Fruit fly (Drosophila melanogaster): ENCODE data around the gene CG33282.

CG33282 gene

DNA sequence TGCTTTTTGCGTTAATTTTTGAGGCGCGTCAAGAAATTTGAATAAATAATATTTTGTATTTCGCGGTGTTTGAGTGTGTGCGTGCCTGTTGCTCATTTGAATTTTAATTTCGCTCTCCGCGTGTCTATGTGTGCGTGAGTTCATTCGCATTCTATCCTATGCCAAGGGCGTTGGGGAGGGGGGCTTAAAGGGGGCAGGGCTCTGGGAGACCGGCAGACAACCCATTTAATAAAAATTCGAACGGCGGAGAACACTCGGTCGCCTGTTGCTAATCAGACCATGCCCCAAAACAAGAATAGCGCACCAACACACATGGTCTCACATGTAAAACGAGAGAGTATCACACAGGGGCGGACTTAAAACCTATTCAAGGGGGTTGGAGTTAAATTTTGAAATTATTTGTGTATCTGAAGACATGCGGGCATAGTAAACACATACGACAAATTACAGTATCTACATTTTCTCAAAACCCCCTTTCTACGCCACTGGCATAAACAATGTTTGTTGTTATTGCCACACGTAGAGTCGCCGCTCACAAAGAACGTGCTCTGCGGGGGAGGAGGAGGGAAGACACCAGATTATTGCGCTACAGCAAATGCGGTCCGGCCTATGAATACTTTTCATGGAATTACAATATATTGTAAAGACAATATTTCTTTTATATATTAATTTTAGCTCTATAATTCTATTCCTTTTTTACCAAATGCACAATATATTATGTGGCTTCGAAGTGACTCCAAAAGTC is 25.8 kb upstream of the CG33282 start (continued):
- TF ChIP-seq CG11762 (GFP tag; optimal IDR thresholded peaks at IDR 0.05; ENCODE audit: insufficient read depth) (peak; percentile 100), lz (GFP tag; optimal IDR thresholded peaks at IDR 0.05) (peak; percentile 100), Hr39 (GFP tag; optimal IDR thresholded peaks at IDR 0.05) (peak; percentile 100), eg (GFP tag; IDR thresholded peaks at IDR 0.05) (peak; percentile 100), Hr38 (GFP tag; optimal IDR thresholded peaks at IDR 0.05) (peak; percentile 87), dsx (GFP tag; optimal IDR thresholded peaks at IDR 0.05; ENCODE audit: poor library complexity, severe bottlenecking) (peak; percentile 99), spab (GFP tag; optimal IDR thresholded peaks at IDR 0.05) (peak; percentile 100), CG8319 (GFP tag; optimal IDR thresholded peaks at IDR 0.05) (peak; percentile 99), CG9139 (GFP tag; optimal IDR thresholded peaks at IDR 0.05) (peak; percentile 99), cyc (GFP tag; optimal IDR thresholded peaks at IDR 0.05) (peak; percentile 100)

- TF ChIP-seq Gug (GFP tag; IDR thresholded peaks at IDR 0.05): 0 out of 2 replicates have a peak, but pooled peaks have one; percentile 9
- TF ChIP-seq Hr38 (GFP tag; optimal IDR thresholded peaks at IDR 0.05): no peak
- peak; percentile 76 for TF ChIP-seq fkh (GFP tag; optimal IDR thresholded peaks at IDR 0.05)
- peak; percentile 57 for TF ChIP-seq OdsH (GFP tag; optimal IDR thresholded peaks at IDR 0.05)
- peak; percentile 73 for TF ChIP-seq CG6854 (GFP tag; optimal IDR thresholded peaks at IDR 0.05)
- TF ChIP-seq Lpt (GFP tag; optimal IDR thresholded peaks at IDR 0.05): peak; percentile 73
- peak; percentile 33 for TF ChIP-seq Blimp-1 (GFP tag; optimal IDR thresholded peaks at IDR 0.05)
- peak; percentile 88 for TF ChIP-seq CG9139 (GFP tag; optimal IDR thresholded peaks at IDR 0.05)
- TF ChIP-seq dac (GFP tag; optimal IDR thresholded peaks at IDR 0.05): peak; percentile 62
- peak; percentile 54 for TF ChIP-seq Ets21C (GFP tag; optimal IDR thresholded peaks at IDR 0.05)
- TF ChIP-seq CG11902 (GFP tag; optimal IDR thresholded peaks at IDR 0.05): peak; percentile 42
- peak; percentile 90 for TF ChIP-seq CG6808 (GFP tag; optimal IDR thresholded peaks at IDR 0.05)
- TF ChIP-seq fd59A (GFP tag; optimal IDR thresholded peaks at IDR 0.05): peak; percentile 61
- TF ChIP-seq Hr39 (GFP tag; optimal IDR thresholded peaks at IDR 0.05): peak; percentile 59
- peak; percentile 73 for TF ChIP-seq Eip75B (GFP tag; optimal IDR thresholded peaks at IDR 0.05)
- TF ChIP-seq CG3032 (tag; optimal IDR thresholded peaks at IDR 0.05): peak; percentile 77
- TF ChIP-seq CG8119 (GFP tag; IDR thresholded peaks at IDR 0.05): peak; percentile 85
- peak; percentile 83 for TF ChIP-seq net (GFP tag; optimal IDR thresholded peaks at IDR 0.05)
- peak; percentile 29 for TF ChIP-seq fd85E (GFP tag; optimal IDR thresholded peaks at IDR 0.05)
- TF ChIP-seq CG34406 (GFP tag; optimal IDR thresholded peaks at IDR 0.05): peak; percentile 38
- TF ChIP-seq Smox (GFP tag; optimal IDR thresholded peaks at IDR 0.05): peak; percentile 62
- peak; percentile 91 for TF ChIP-seq Eip78C (GFP tag)
- peak; percentile 88 to 92 for TF ChIP-seq ss (GFP tag; optimal IDR thresholded peaks at IDR 0.05)
- TF ChIP-seq CG3919 (GFP tag; optimal IDR thresholded peaks at IDR 0.05): peak; percentile 82
- peak; percentile 54 for TF ChIP-seq Sox15 (GFP tag; optimal IDR thresholded peaks at IDR 0.05)
- TF ChIP-seq topi (GFP tag; optimal IDR thresholded peaks at IDR 0.05): peak; percentile 74
- peak; percentile 35 for TF ChIP-seq CG8632 (GFP tag; optimal IDR thresholded peaks at IDR 0.05)
- peak; percentile 73 for TF ChIP-seq lz (GFP tag; optimal IDR thresholded peaks at IDR 0.05)
- TF ChIP-seq CG31627 (GFP tag; optimal IDR thresholded peaks at IDR 0.05): peak; percentile 52
- peak; percentile 29 for TF ChIP-seq Hr4 (GFP tag; optimal IDR thresholded peaks at IDR 0.05)
- TF ChIP-seq achi (GFP tag; optimal IDR thresholded peaks at IDR 0.05): peak; percentile 73
- TF ChIP-seq CG6163 (GFP tag; IDR thresholded peaks at IDR 0.05): peak; percentile 86
- peak; percentile 59 for TF ChIP-seq CG8319 (GFP tag; optimal IDR thresholded peaks at IDR 0.05)
- TF ChIP-seq CG7368 (GFP tag; optimal IDR thresholded peaks at IDR 0.05): peak; percentile 76
- peak; percentile 76 for TF ChIP-seq vri (GFP tag; optimal IDR thresholded peaks at IDR 0.05)
- peak; percentile 65 for TF ChIP-seq cyc (GFP tag; optimal IDR thresholded peaks at IDR 0.05)
- TF ChIP-seq CG4318 (GFP tag; optimal IDR thresholded peaks at IDR 0.05): peak; percentile 22
- peak; percentile 80 for TF ChIP-seq Sox102F (GFP tag; optimal IDR thresholded peaks at IDR 0.05)
- peak; percentile 54 for TF ChIP-seq CG16779 (tag; optimal IDR thresholded peaks at IDR 0.05)
- TF ChIP-seq CG10631 (GFP tag; optimal IDR thresholded peaks at IDR 0.05): peak; percentile 65
- TF ChIP-seq pdm3 (GFP tag; optimal IDR thresholded peaks at IDR 0.05): peak; percentile 68
These were observed 24.5 kb upstream of the CG33282 start, which contains the start of gene CG9663 for dm6 chr2L:3302958-3303842. Gene CG9663 (minus strand): TSS chr2L:3303130.
